Fruit fly (Drosophila melanogaster): ENCODE measurements around the gene CG42554.

Gene CG42554

DNA sequence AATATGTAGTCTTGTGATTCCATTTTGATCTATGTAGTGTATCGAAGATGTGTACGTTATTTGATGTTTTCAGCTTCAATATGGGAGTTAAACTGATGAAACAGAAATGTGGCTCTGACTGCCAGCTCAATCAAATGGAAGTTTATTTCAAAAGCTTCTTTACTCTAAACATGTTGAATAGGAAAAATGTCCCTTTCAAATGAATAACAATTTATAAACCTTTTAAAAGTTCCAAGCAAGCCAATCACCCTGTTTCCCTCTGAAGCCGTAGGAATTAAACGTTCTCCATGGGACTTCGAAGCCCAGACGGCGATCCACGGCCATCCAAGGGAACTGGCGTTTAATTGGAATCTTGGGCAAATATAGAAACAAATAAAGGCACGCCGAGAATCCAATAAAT lies 31.5 kb upstream of the CG42554 start, which contains the start of gene CG13898:
TSS of gene CG13898 (minus strand) at position 101 of the 400 bp plus-strand sequence.
- no peak for TF ChIP-seq usp (GFP tag; optimal IDR thresholded peaks at IDR 0.05)
- TF ChIP-seq psq (GFP tag; optimal IDR thresholded peaks at IDR 0.05), result no peak
- TF ChIP-seq Mio (GFP tag; optimal IDR thresholded peaks at IDR 0.05), result no peak
- TF ChIP-seq CrebA (GFP tag; optimal IDR thresholded peaks at IDR 0.05; ENCODE audit: borderline replicate concordance), result no peak
- no peak for TF ChIP-seq Sp1 (GFP tag; optimal IDR thresholded peaks at IDR 0.05)

DNA sequence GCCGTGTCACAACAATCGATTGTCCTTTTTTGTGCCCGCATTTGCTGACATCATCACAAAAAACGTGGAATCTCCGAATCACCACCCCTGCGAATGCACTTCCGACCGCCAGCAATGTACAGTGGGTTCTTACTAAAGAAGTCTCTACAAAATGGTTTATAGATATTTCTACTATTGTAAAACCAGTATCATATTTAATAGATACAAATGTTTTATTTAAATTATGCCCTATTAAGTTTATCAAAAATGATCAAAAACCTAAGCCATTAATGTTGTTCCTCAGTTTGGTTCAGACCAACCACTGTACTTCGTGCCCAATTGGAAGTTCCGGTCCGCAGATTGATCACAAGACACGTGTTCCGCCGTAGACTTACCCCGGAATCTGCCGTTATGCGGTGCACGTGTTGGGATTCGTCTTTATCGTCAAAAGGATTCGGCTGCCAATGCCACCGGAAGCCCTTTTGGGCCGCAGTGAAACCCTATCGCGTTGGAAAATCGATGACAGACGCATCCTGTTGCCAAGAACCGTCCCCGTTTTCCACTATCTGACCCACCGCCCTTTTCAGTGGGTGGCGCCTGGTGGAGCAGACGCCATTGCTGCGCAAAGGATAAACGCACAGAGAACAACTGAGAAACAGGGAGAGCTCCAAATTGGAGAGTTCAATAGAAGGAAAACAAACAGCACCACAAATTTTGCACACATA lies 30.8 kb upstream of the CG42554 start:
- no peak for TF ChIP-seq dmrt93B (GFP tag; optimal IDR thresholded peaks at IDR 0.05)
- no peak for TF ChIP-seq br (GFP tag; optimal IDR thresholded peaks at IDR 0.05)
- no peak for TF ChIP-seq CG9705 (GFP tag; optimal IDR thresholded peaks at IDR 0.05)
- TF ChIP-seq Hnf4 (GFP tag; optimal IDR thresholded peaks at IDR 0.05), result no peak
- TF ChIP-seq Sp1 (GFP tag; optimal IDR thresholded peaks at IDR 0.05), result peak; percentile 51
- TF ChIP-seq ey (GFP tag; optimal IDR thresholded peaks at IDR 0.05), result peak; percentile 45
- peak; percentile 49 for TF ChIP-seq rgr (GFP tag; optimal IDR thresholded peaks at IDR 0.05)
- no peak for TF ChIP-seq Abd-B (GFP tag; optimal IDR thresholded peaks at IDR 0.05)
- no peak for TF ChIP-seq pan (optimal IDR thresholded peaks at IDR 0.05)
- TF ChIP-seq usp (GFP tag; optimal IDR thresholded peaks at IDR 0.05), result no peak
- TF ChIP-seq Mio (GFP tag; optimal IDR thresholded peaks at IDR 0.05), result no peak
- no peak for TF ChIP-seq CrebA (GFP tag; optimal IDR thresholded peaks at IDR 0.05; ENCODE audit: borderline replicate concordance)
- TF ChIP-seq fru (GFP tag; optimal IDR thresholded peaks at IDR 0.05), result peak; percentile 62
- TF ChIP-seq foxo (GFP tag; optimal IDR thresholded peaks at IDR 0.05), result peak in 1 of 2 experiments; percentile 61
- peak; percentile 24 for TF ChIP-seq woc (GFP tag; optimal IDR thresholded peaks at IDR 0.05)
- no peak for TF ChIP-seq dl (GFP tag; optimal IDR thresholded peaks at IDR 0.05; ENCODE audit: insufficient read depth in 1 of 2, partially characterized antibody in 2 of 2)
- TF ChIP-seq N (GFP tag; optimal IDR thresholded peaks at IDR 0.05), result no peak
- no peak for TF ChIP-seq Vsx2 (GFP tag; optimal IDR thresholded peaks at IDR 0.05; ENCODE audit: partially characterized antibody)
- no peak for TF ChIP-seq Hr78 (GFP tag; optimal IDR thresholded peaks at IDR 0.05)
- peak; percentile 58 for TF ChIP-seq h (GFP tag; optimal IDR thresholded peaks at IDR 0.05)
- no peak for TF ChIP-seq tai (GFP tag; optimal IDR thresholded peaks at IDR 0.05)
- peak; percentile 45 for TF ChIP-seq OdsH (GFP tag; optimal IDR thresholded peaks at IDR 0.05)
- no peak for TF ChIP-seq jim (GFP tag; optimal IDR thresholded peaks at IDR 0.05)
- no peak for TF ChIP-seq dsf (GFP tag; optimal IDR thresholded peaks at IDR 0.05; ENCODE audit: borderline replicate concordance)
- TF ChIP-seq psq (GFP tag; optimal IDR thresholded peaks at IDR 0.05), result peak; percentile 18
- TF ChIP-seq HLH106 (tag; optimal IDR thresholded peaks at IDR 0.05), result peak; percentile 43

- TF ChIP-seq Abd-B (GFP tag; optimal IDR thresholded peaks at IDR 0.05) (no peak), psq (GFP tag; optimal IDR thresholded peaks at IDR 0.05) (peak; percentile 2), sv (GFP tag; optimal IDR thresholded peaks at IDR 0.05) (no peak), Hnf4 (GFP tag; optimal IDR thresholded peaks at IDR 0.05) (peak; percentile 13), rgr (GFP tag; optimal IDR thresholded peaks at IDR 0.05) (peak; percentile 21), ey (GFP tag; optimal IDR thresholded peaks at IDR 0.05) (peak; percentile 39), tai (GFP tag; optimal IDR thresholded peaks at IDR 0.05) (peak; percentile 8), foxo (GFP tag; optimal IDR thresholded peaks at IDR 0.05) (peak in 1 of 2 experiments; percentile 55), jim (GFP tag; optimal IDR thresholded peaks at IDR 0.05) (no peak), HLH106 (tag; optimal IDR thresholded peaks at IDR 0.05) (peak; percentile 12), h (GFP tag; optimal IDR thresholded peaks at IDR 0.05) (peak; percentile 42), sage (GFP tag; optimal IDR thresholded peaks at IDR 0.05) (no peak), fru (GFP tag; optimal IDR thresholded peaks at IDR 0.05) (peak; percentile 59)
These were observed 29.8 kb upstream of the CG42554 start for dm6 chr3L:805642-806218.

- TF ChIP-seq Sp1 (GFP tag; optimal IDR thresholded peaks at IDR 0.05) (peak; percentile 32), psq (GFP tag; optimal IDR thresholded peaks at IDR 0.05) (peak; percentile 3), Jra (GFP tag; optimal IDR thresholded peaks at IDR 0.05) (no peak), HLH106 (tag; optimal IDR thresholded peaks at IDR 0.05) (peak; percentile 35), h (GFP tag; optimal IDR thresholded peaks at IDR 0.05) (peak; percentile 14), fru (GFP tag; optimal IDR thresholded peaks at IDR 0.05) (peak; percentile 15), Rel (GFP tag; optimal IDR thresholded peaks at IDR 0.05) (no peak), Rel (tag; optimal IDR thresholded peaks at IDR 0.05) (no peak), ey (GFP tag; optimal IDR thresholded peaks at IDR 0.05) (peak; percentile 4), foxo (GFP tag; optimal IDR thresholded peaks at IDR 0.05) (peak in 1 of 2 experiments; percentile 13)
These were observed 28.0 kb upstream of the CG42554 start for dm6 chr3L:807456-807855.

Data from whole organism, wandering third instar larva.